Worm (Caenorhabditis elegans) whole organism, L4/young adult: ENCODE results near the gene srlf-27.

Experiments used
- W03F9.2 ChIP-seq: fragments of 150-350 bp; optimal IDR thresholded peaks from 2 replicates; lab custom pipeline; 2014; ENCODE audit warnings: missing biosample characterization, missing genetic modification characterization
- dao-5 ChIP-seq: sonication (generic microtip); optimal IDR thresholded peaks from 2 replicates; lab custom pipeline; 2016; ENCODE audit warnings: missing genotype, missing genetic modification characterization, moderate library complexity, missing compliant biosample characterization
- him-1 ChIP-seq: sonication (generic microtip); optimal IDR thresholded peaks from 2 replicates; lab custom pipeline; 2016; ENCODE audit warnings: missing genotype, missing genetic modification reagents, missing genetic modification characterization, missing compliant biosample characterization

Gene srlf-27

DNA sequence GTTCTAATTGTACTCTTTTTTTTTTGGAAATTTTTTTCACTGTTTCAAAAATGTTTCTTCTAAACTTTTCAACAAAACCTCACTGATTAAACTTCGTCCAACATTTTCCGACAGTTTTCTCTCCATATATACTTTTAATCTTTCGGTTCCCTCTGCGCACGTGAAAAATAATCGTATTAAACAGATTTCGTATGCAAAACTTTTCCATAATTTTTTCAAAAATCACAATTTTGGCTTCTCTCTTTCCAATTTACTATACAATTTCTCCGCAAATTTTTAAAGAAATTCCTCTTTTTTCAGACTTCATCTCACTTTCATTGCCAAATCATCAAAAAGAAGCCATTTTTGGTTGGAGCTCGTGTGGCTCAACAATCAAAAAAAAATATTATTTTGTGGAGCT, 21.2 kb upstream of the srlf-27 start, which contains the start of gene dmd-6:
Gene dmd-6, plus strand, starts transcription at position 301 of the 400 bp plus-strand sequence.
- TF ChIP-seq dao-5 (tag; lab: Kevin White, UChicago) (no peak), him-1 (no peak), W03F9.2 (no peak)

DNA sequence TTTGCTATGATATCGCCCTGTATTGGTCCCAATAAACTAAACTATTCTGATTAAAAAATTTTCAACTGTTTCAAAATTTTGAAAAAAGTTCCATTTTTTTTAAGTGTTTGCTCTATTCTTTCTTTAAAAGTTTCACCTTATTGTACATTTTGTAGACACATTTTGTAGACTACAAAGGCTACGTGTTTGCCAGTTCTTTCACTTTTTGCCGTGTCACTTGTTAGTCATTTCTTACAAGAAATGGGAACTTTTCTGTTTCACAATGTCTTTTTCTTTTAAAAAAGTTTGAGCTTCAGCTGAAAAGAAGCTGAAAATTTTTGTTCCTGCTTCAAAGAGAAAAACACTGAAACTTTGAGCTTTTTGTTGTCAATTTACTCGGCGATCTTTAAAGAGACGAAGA, 20.5 kb upstream of the srlf-27 start:
- TF ChIP-seq dao-5 (tag; lab: Kevin White, UChicago): no peak
- no peak for TF ChIP-seq W03F9.2
- TF ChIP-seq him-1: no peak

DNA sequence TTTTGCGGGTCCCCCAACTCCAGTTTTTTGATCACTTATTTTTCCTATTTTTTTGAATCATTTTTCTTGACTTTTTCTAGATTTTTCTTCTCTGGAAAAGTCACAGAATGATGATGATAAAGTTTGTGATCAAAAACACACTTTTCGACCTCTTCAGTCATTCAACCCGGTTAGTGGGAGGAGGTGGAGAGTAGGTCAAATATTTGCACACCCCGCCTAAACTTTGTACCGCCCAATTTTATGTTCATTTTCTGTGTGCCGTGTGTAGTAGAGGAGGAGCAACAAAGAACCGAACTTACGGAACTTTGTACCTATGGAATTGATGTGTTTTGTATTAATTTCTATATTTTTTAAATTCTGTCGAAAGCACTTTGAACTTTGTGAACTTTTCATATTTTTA, 20.0 kb upstream of the srlf-27 start:
- TF ChIP-seq him-1 (no peak), dao-5 (tag; lab: Kevin White, UChicago) (no peak), W03F9.2 (no peak)

- no peak for TF ChIP-seq dao-5 (tag; lab: Kevin White, UChicago)
- no peak for TF ChIP-seq him-1
Measured at ce11 chrIV:14617985-14618384, 19.5 kb upstream of the srlf-27 start.

DNA sequence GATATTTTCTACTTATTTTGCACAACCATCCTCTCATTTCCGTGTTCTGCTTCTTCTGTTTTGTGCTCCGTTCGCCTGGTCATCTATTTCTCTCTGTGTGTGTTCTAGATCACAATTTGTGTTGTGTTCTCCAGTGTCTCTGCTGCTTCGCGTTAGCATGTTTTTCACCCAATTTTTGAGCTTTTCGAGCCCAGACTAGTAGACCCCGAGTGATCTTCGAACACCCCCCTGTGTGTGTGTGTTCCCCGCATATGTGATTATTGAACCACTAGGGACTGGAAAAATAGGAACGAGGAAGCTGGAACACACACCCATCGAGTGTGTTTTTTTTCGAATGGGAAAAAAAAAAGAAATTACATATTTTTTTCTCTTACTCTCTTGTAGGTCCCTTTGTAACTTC, 19.0 kb upstream of the srlf-27 start:
- TF ChIP-seq dao-5 (tag; lab: Kevin White, UChicago): no peak
- TF ChIP-seq him-1: no peak
- TF ChIP-seq W03F9.2: no peak

DNA sequence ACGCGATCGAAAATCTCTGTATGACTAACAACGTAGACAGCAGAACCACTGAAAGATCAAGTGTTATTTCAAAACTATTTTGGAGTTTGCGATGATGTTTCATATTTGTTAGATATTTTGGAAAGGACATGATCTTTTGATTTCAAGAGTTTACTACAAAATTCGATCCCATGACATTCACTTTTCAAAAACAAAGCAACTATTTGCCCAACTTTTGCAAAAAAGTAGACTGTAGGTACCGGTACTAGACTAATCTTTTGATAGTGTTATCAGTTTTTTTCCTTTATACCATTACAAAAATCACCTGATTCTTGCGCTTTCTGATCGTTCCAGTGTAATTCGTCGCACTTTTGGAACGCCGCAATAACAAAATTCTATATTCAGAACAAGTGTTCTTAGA, 17.5 kb upstream of the srlf-27 start:
- no peak for TF ChIP-seq him-1
- no peak for TF ChIP-seq dao-5 (tag; lab: Kevin White, UChicago)
- TF ChIP-seq W03F9.2: no peak

DNA sequence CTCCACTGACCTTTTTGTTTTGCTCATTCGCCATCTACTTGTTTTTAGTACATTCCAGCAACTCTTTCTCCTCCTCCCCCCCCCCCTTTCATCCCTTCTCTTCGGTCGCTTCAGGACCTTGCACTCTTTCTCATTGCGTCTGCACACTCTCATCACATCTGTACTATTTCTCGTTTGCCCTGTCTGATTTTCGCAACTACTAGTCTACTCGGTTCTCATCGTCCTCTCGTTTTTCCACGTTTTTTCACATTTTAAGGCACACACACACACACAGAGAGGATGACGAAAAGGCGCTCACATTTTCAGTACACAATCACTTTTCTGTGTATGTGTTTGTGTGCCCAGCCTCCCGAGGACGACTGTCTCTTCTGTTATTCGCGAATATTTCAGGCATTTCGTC, 17.0 kb upstream of the srlf-27 start:
- TF ChIP-seq him-1 (no peak), W03F9.2 (no peak), dao-5 (tag; lab: Kevin White, UChicago) (no peak)

DNA sequence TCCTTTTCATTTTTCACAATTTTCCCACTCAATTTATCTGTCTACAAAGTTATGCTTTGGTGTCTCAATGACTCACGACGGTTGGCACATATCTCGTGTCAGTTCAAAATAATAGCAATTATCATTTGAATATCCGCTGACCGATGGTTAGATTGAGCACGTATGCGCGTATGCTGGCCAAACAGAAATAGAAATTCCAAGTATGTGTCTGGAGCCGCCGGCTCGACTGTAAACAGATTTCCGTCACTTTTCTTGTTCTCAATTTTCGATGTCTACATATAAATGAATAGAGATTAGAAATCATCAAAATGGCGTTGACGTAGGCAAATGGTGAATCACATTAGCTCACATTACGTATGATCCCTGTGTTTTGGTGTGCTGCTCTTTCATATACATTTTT, 16.4 kb upstream of the srlf-27 start:
- TF ChIP-seq dao-5 (tag; lab: Kevin White, UChicago) (no peak), W03F9.2 (no peak), him-1 (no peak)

ce11 chrIV:14622109-14622508, 15.4 kb upstream of the srlf-27 start:
- TF ChIP-seq dao-5 (tag; lab: Kevin White, UChicago) (no peak), him-1 (no peak), W03F9.2 (no peak)

DNA sequence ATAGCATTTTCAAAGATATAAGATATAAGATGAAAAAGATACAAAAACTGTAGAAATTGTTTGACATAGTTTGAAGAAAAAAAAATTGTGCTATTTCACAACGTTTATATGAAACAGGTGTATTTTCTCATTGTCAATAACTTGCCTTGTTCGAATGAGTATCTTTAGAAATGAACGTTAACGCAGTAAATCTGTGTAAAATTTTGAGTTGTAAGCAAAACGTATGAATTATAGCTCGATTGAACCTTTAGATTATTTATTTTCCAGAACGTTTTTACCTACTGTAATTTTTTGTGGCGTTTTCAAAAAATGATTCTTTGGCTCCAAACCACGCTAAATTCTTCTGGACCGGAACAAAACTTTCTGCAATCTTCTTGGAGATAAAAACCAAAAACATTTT, 5.8 kb upstream of the srlf-27 start:
- no peak for TF ChIP-seq dao-5 (tag; lab: Kevin White, UChicago)
- TF ChIP-seq him-1: no peak
- no peak for TF ChIP-seq W03F9.2

DNA sequence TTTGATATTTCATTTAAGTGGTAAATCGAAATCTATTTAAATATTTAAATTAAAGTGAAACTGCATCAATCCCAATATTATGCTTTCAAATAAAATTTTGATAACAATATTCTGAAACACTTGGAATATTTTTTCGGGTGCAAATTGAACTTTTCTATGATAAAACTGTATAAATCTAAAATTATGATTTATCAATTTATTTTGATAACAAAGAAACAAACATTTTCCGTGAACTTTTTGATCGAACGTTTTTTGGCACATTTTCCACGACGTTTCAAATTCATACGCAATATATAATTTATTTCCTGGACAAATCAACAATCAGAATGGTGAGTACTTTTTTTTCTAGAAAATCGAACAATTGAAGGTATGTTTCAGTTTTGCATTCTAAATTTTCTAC, 4.7 kb upstream of the srlf-27 start, which contains the start of gene irld-4:
Gene irld-4, plus strand, starts transcription at position 301 of the 400 bp plus-strand sequence.
- TF ChIP-seq dao-5 (tag; lab: Kevin White, UChicago): no peak
- no peak for TF ChIP-seq him-1
- TF ChIP-seq W03F9.2: no peak

DNA sequence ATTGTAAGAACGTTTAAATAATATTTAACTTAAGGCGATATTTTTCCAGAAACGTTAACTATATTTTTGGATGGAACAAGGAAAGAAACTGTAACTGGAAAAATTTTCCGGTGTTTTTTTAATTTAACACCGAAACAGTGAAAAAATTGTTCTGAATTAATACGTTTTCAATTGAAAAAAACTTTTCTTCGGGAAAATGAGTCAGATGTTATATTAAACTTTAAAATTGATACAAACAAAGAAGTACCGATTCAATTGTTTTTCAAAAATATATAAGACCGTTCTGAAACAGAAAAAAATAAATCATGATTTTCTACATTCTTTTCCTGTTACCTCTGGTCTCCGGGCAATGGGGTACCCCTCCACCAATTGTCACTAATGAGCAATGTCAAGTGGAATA, 2.7 kb upstream of the srlf-27 start, which contains the start of gene ule-2:
Gene ule-2, plus strand, starts transcription at position 301 of the 400 bp plus-strand sequence.
- TF ChIP-seq W03F9.2 (no peak), dao-5 (tag; lab: Kevin White, UChicago) (no peak), him-1 (no peak)

DNA sequence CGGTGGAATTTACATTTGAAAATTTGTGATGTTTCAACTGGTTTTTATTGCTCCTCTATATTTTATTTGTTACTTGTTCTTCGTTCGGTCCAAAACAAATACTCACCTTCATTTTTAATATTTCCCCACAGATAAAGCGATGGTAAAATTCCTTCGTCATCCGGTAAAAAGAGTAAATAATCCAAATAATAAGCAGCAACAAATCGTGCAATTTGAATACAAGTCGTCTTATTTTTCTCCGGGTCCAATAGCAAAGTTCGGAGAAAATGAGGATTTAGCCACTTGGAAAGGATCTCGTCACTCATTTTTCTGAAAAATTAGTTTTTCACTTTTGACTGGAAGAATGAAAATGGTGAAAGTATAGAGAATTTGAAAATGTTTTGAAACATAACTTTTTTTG, 15.6 kb downstream of the srlf-27 start, which contains the start of gene talp-3:
Gene talp-3, minus strand, starts transcription at position 315 of the 400 bp plus-strand sequence.
- TF ChIP-seq W03F9.2 (no peak), him-1 (no peak), dao-5 (tag; lab: Kevin White, UChicago) (no peak)

ce11 chrIV:14656573-14657129, 19.1 kb downstream of the srlf-27 start, which contains the start of gene Y57G11C.33:
Y57G11C.33 (plus strand) TSS chrIV:14657079.
- TF ChIP-seq dao-5 (tag; lab: Kevin White, UChicago) (no peak), W03F9.2 (peak; percentile 19)

DNA sequence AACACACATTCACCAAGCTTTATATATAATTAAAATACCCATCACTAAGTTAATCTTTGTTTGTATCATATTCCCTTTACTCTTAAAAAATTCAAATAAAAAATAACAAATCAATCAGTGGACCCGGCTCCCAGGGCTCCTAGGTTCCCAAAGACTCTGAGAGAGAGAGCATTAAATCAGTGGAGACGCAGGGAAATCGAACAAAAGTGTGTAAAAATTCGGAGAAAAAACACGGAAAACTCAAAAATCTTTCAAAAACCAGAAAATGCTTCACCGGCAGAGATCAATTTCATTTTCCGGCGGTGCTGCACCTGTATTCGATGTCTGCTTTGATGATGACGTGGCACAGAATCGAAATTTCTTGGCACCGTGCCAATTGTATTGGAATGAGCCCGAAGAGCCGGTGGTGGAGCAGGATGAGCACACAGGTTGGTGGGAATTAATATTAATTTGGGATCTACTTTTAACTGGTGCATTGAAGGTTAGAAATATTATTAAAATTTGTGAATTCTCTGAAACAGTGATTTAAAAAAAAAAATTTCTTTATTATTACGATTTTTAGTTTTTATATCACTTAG, 20.6 kb downstream of the srlf-27 start, which contains the start of gene anoh-2:
Gene anoh-2, plus strand, starts transcription at position 255 of the 578 bp plus-strand sequence.
- TF ChIP-seq W03F9.2: no peak
- no peak for TF ChIP-seq him-1
- TF ChIP-seq dao-5 (tag; lab: Kevin White, UChicago): no peak

- no peak for TF ChIP-seq him-1
- no peak for TF ChIP-seq dao-5 (tag; lab: Kevin White, UChicago)
- no peak for TF ChIP-seq W03F9.2
Measured at ce11 chrIV:14658927-14659326, 21.4 kb downstream of the srlf-27 start.
